Fruit fly (Drosophila melanogaster) whole organism, embryonic: ENCODE data around the gene mRpS2.

Experiments
- CG10565 ChIP-seq: fragments of 200-800 bp; sonication (Bioruptor generic); optimal IDR thresholded peaks from 3 replicates; lab custom pipeline; 2016; ENCODE audit warnings: missing biosample characterization, mild to moderate bottlenecking, missing genetic modification characterization
- CG1233 ChIP-seq: fragments of 200-800 bp; sonication (Bioruptor generic); optimal IDR thresholded peaks from 4 replicates; lab custom pipeline; 2018; ENCODE audit warnings: missing biosample characterization, mild to moderate bottlenecking, missing genetic modification characterization
- CG13894 ChIP-seq: fragments of 200-800 bp; sonication (Bioruptor generic); optimal IDR thresholded peaks from 3 replicates; lab custom pipeline; 2018; ENCODE audit warnings: missing biosample characterization, mild to moderate bottlenecking, missing genetic modification characterization, moderate library complexity
- CG14014 ChIP-seq: fragments of 200-800 bp; sonication (Bioruptor generic); IDR thresholded peaks from 2 replicates; pipeline ENCODE4 v1.3.6; 2022; ENCODE audit warnings: missing biosample characterization, missing genetic modification characterization
- CG14860 ChIP-seq: fragments of 200-800 bp; sonication (Bioruptor generic); IDR thresholded peaks from 3 replicates; pipeline ENCODE4 v1.3.6; 2022; ENCODE audit warnings: missing biosample characterization, missing genetic modification characterization; ENCODE audit not compliant: partially characterized antibody
- CG15601 ChIP-seq: fragments of 200-800 bp; sonication (Bioruptor generic); optimal IDR thresholded peaks from 3 replicates; lab custom pipeline; 2019; ENCODE audit warnings: missing biosample characterization, mild to moderate bottlenecking, missing genetic modification characterization, moderate library complexity
- CG15696 ChIP-seq: fragments of 200-800 bp; sonication (Bioruptor generic); optimal IDR thresholded peaks from 2 replicates; lab custom pipeline; 2019; ENCODE audit warnings: missing biosample characterization, mild to moderate bottlenecking, missing genetic modification characterization, moderate library complexity
- CG1647 ChIP-seq: fragments of 200-800 bp; sonication (Bioruptor generic); optimal IDR thresholded peaks from 3 replicates; lab custom pipeline; 2016; ENCODE audit warnings: missing biosample characterization, missing genetic modification characterization
- CG2678 ChIP-seq: fragments of 200-800 bp; sonication (Bioruptor generic); optimal IDR thresholded peaks from 3 replicates; lab custom pipeline; 2019; ENCODE audit warnings: missing biosample characterization, mild to moderate bottlenecking, missing genetic modification characterization, moderate library complexity
- CG30020 ChIP-seq: fragments of 200-800 bp; optimal IDR thresholded peaks from 2 replicates; lab custom pipeline; 2019; ENCODE audit warnings: missing biosample characterization, mild to moderate bottlenecking, missing genetic modification characterization, moderate library complexity
- CG33557 ChIP-seq: fragments of 200-800 bp; sonication (Bioruptor generic); optimal IDR thresholded peaks from 2 replicates; lab custom pipeline; 2019; ENCODE audit warnings: missing biosample characterization, mild to moderate bottlenecking, missing genetic modification characterization, moderate library complexity
- CG3847 ChIP-seq: fragments of 200-800 bp; sonication (Bioruptor generic); IDR thresholded peaks from 2 replicates; pipeline ENCODE4 v1.3.6; 2022; ENCODE audit warnings: missing biosample characterization, missing genetic modification characterization
- CG42726 ChIP-seq: fragments of 200-800 bp; sonication (Bioruptor generic); IDR thresholded peaks from 2 replicates; pipeline ENCODE4 v1.3.6; 2022; ENCODE audit warnings: missing biosample characterization, missing genetic modification characterization; ENCODE audit not compliant: partially characterized antibody
- CG43689 ChIP-seq: fragments of 200-800 bp; sonication (Bioruptor generic); IDR thresholded peaks from 2 replicates; pipeline ENCODE4 v1.3.6; 2022; ENCODE audit warnings: missing biosample characterization, missing genetic modification characterization
- CG6683 ChIP-seq: fragments of 200-800 bp; sonication (Bioruptor generic); optimal IDR thresholded peaks from 2 replicates; lab custom pipeline; 2017; ENCODE audit warnings: missing biosample characterization, mild to moderate bottlenecking, missing genetic modification characterization, missing genetic modification reagents
- CG7357 ChIP-seq: fragments of 200-800 bp; sonication (Bioruptor generic); IDR thresholded peaks from 3 replicates; pipeline ENCODE4 v1.3.6; 2022; ENCODE audit warnings: missing biosample characterization, missing genetic modification characterization
- CG8765 ChIP-seq: fragments of 200-800 bp; sonication (Bioruptor generic); IDR thresholded peaks from 2 replicates; pipeline ENCODE4 v1.3.6; 2022; ENCODE audit warnings: missing biosample characterization, missing genetic modification characterization
- Dip3 ChIP-seq: fragments of 200-800 bp; sonication (Bioruptor generic); optimal IDR thresholded peaks from 3 replicates; lab custom pipeline; 2016; ENCODE audit warnings: missing biosample characterization, missing genetic modification characterization
- Dll ChIP-seq: fragments of 200-800 bp; sonication (Bioruptor generic); IDR thresholded peaks from 4 replicates; pipeline ENCODE4 v1.3.6; 2022; ENCODE audit warnings: missing biosample characterization, missing genetic modification characterization; ENCODE audit not compliant: partially characterized antibody
- Dp ChIP-seq: fragments of 200-800 bp; sonication (Bioruptor generic); optimal IDR thresholded peaks from 2 replicates; lab custom pipeline; 2018; ENCODE audit warnings: missing biosample characterization, mild to moderate bottlenecking, missing genetic modification characterization, moderate library complexity
- Drgx ChIP-seq: fragments of 200-800 bp; sonication (Bioruptor generic); IDR thresholded peaks from 2 replicates; pipeline ENCODE4 v1.3.6; 2022; ENCODE audit warnings: missing biosample characterization, missing genetic modification characterization
- ERR ChIP-seq: fragments of 200-800 bp; sonication (Bioruptor generic); optimal IDR thresholded peaks from 2 replicates; lab custom pipeline; 2016; ENCODE audit warnings: missing biosample characterization, missing genetic modification characterization
- H15 ChIP-seq: fragments of 200-800 bp; sonication (Bioruptor generic); IDR thresholded peaks from 3 replicates; pipeline ENCODE4 v1.3.6; 2022; ENCODE audit warnings: missing biosample characterization, missing genetic modification characterization
- HLH4C ChIP-seq: fragments of 200-800 bp; sonication (Bioruptor generic); IDR thresholded peaks from 3 replicates; pipeline ENCODE4 v1.3.6; 2022; ENCODE audit warnings: missing biosample characterization, missing genetic modification characterization; ENCODE audit not compliant: partially characterized antibody
- HLHmδ ChIP-seq: fragments of 200-800 bp; sonication (Bioruptor generic); optimal IDR thresholded peaks from 2 replicates; lab custom pipeline; 2018; ENCODE audit warnings: missing biosample characterization, mild to moderate bottlenecking, missing genetic modification characterization, moderate library complexity
- Hr3 ChIP-seq: fragments of 200-800 bp; sonication (Bioruptor generic); optimal IDR thresholded peaks from 3 replicates; lab custom pipeline; 2016; ENCODE audit warnings: missing biosample characterization, missing genetic modification characterization
- Vsx1 ChIP-seq: fragments of 200-800 bp; sonication (Bioruptor generic); optimal IDR thresholded peaks from 2 replicates; lab custom pipeline; 2017; ENCODE audit warnings: missing biosample characterization, mild to moderate bottlenecking, missing genetic modification characterization, missing genetic modification reagents
- ac ChIP-seq: fragments of 200-800 bp; sonication (Bioruptor generic); optimal IDR thresholded peaks from 3 replicates; lab custom pipeline; 2017; ENCODE audit warnings: missing biosample characterization, mild to moderate bottlenecking, missing genetic modification characterization
- aop ChIP-seq: fragments of 200-800 bp; sonication (Bioruptor generic); IDR thresholded peaks from 2 replicates; pipeline ENCODE4 v1.3.6; 2022; ENCODE audit warnings: missing biosample characterization, missing genetic modification characterization
- ash1 ChIP-seq: fragments of 200-800 bp; sonication (Bioruptor generic); optimal IDR thresholded peaks from 2 replicates; lab custom pipeline; 2018; ENCODE audit warnings: missing biosample characterization, mild to moderate bottlenecking, missing genetic modification characterization
- cato ChIP-seq: fragments of 200-800 bp; sonication (Bioruptor generic); optimal IDR thresholded peaks from 2 replicates; lab custom pipeline; 2016; ENCODE audit warnings: missing biosample characterization, missing genetic modification characterization, borderline replicate concordance
- danr ChIP-seq: fragments of 200-800 bp; sonication (Bioruptor generic); IDR thresholded peaks from 2 replicates; pipeline ENCODE4 v1.3.6; 2022; ENCODE audit warnings: missing biosample characterization, missing genetic modification characterization
- esg ChIP-seq: fragments of 200-800 bp; sonication (Bioruptor generic); conservative IDR thresholded peaks from 2 replicates; pipeline ENCODE4 v1.3.6; 2022; ENCODE audit warnings: missing biosample characterization, missing genetic modification characterization
- gcm ChIP-seq: fragments of 200-800 bp; sonication (Bioruptor generic); optimal IDR thresholded peaks from 2 replicates; lab custom pipeline; 2019; ENCODE audit warnings: missing biosample characterization, mild to moderate bottlenecking, missing genetic modification characterization, moderate library complexity
- gem ChIP-seq: fragments of 200-800 bp; sonication (Bioruptor generic); optimal IDR thresholded peaks from 2 replicates; lab custom pipeline; 2019; ENCODE audit warnings: missing biosample characterization, mild to moderate bottlenecking, missing genetic modification characterization, moderate library complexity
- gro ChIP-seq: fragments of 200-800 bp; sonication (Bioruptor generic); optimal IDR thresholded peaks from 2 replicates; lab custom pipeline; 2016; ENCODE audit warnings: missing biosample characterization, missing genetic modification characterization
- ind ChIP-seq: fragments of 200-800 bp; sonication (Bioruptor generic); optimal IDR thresholded peaks from 3 replicates; lab custom pipeline; 2016; ENCODE audit warnings: missing biosample characterization, missing genetic modification characterization
- insv ChIP-seq, 2 experiments: fragments of 200-800 bp; sonication (Bioruptor generic); optimal IDR thresholded peaks; 3 replicates each; lab custom pipeline; 2016 to 2018; ENCODE audit warnings: missing biosample characterization in 2 of 2, missing genetic modification characterization in 2 of 2
- luna ChIP-seq: fragments of 200-800 bp; sonication (Bioruptor generic); optimal IDR thresholded peaks from 2 replicates; lab custom pipeline; 2016; ENCODE audit warnings: missing biosample characterization, missing genetic modification characterization
- nerfin-2 ChIP-seq: fragments of 200-800 bp; sonication (Bioruptor generic); IDR thresholded peaks from 2 replicates; pipeline ENCODE4 v1.3.6; 2022; ENCODE audit warnings: missing biosample characterization, missing genetic modification characterization; ENCODE audit not compliant: partially characterized antibody
- pb ChIP-seq: fragments of 200-800 bp; sonication (Bioruptor generic); optimal IDR thresholded peaks from 3 replicates; lab custom pipeline; 2016; ENCODE audit warnings: missing biosample characterization, missing genetic modification characterization
- rib ChIP-seq: fragments of 200-800 bp; sonication (Bioruptor generic); IDR thresholded peaks from 2 replicates; pipeline ENCODE4 v1.3.6; 2022; ENCODE audit warnings: missing biosample characterization, missing genetic modification characterization
- run ChIP-seq: fragments of 200-800 bp; sonication (Bioruptor generic); optimal IDR thresholded peaks from 3 replicates; lab custom pipeline; 2018; ENCODE audit warnings: missing biosample characterization, mild to moderate bottlenecking, missing genetic modification characterization
- sc ChIP-seq, 3 experiments: fragments of >200 bp in 2 of 3; fragments of 200-800 bp in 1 of 3; sonication (Bioruptor generic) in 1 of 3; optimal IDR thresholded peaks; 2 replicates in 2 of 3; 3 replicates in 1 of 3; lab custom pipeline; 2017; ENCODE audit warnings: mild to moderate bottlenecking in 1 of 3, missing biosample characterization in 1 of 3, missing genetic modification characterization in 1 of 3, missing genetic modification reagents in 1 of 3
- sisA ChIP-seq: fragments of 200-800 bp; sonication (Bioruptor generic); IDR thresholded peaks from 2 replicates; pipeline ENCODE4 v1.3.6; 2022; ENCODE audit warnings: missing biosample characterization, missing genetic modification characterization
- stc ChIP-seq: fragments of 200-800 bp; sonication (Bioruptor generic); IDR thresholded peaks from 2 replicates; pipeline ENCODE4 v1.3.6; 2022; ENCODE audit warnings: missing biosample characterization, missing genetic modification characterization
- stwl ChIP-seq: fragments of 200-800 bp; sonication (Bioruptor generic); optimal IDR thresholded peaks from 3 replicates; lab custom pipeline; 2018; ENCODE audit warnings: missing biosample characterization, mild to moderate bottlenecking, missing genetic modification characterization, moderate library complexity
- tx ChIP-seq: fragments of 200-800 bp; sonication (Bioruptor generic); optimal IDR thresholded peaks from 2 replicates; lab custom pipeline; 2016; ENCODE audit warnings: missing biosample characterization, missing genetic modification characterization
- vvl ChIP-seq: fragments of 200-800 bp; sonication (Bioruptor generic); IDR thresholded peaks from 2 replicates; pipeline ENCODE4 v1.3.6; 2022; ENCODE audit warnings: missing biosample characterization, missing genetic modification characterization

mRpS2 gene

DNA sequence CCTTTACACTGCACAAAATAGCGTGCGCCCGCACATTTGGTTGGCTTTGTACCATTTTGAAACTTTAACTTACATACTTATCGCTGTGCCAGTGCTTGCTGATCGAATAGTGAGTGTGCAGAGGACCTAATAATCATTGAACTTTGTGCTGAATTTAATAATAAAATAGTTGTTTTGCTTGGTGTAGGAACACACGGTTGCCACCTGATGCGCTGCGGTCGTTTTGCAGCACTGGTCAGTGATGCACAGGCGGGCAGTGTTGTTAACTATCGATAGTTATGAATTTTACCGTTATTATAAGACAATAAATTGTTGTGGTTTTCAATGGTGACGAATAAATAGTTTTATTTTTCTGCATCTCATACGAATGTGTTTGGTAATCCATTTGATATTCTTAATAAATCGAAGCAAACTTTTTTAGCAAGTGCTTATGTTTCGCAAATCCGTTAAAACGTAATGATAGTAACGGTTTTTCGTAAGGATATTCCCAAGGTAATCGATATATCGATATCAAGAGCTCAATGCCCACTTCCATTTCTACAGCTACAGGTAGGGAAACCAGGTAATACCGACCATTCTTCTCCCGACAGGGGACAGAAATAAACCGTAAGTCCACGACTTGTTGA is 12.3 kb downstream of the mRpS2 start, which contains the start of the genes tank and CG12194 (continued):
- TF ChIP-seq CG14014 (GFP tag; lab: Robert Waterston, UW) = peak; percentile 99
- peak; percentile 87 for TF ChIP-seq Dll (GFP tag; lab: Robert Waterston, UW)
- TF ChIP-seq HLHmδ (GFP tag; lab: Kevin White, UChicago) = no peak
- TF ChIP-seq run (tag; lab: Kevin White, UChicago) = peak; percentile 96
- TF ChIP-seq CG8765 (GFP tag; lab: Robert Waterston, UW) = peak; percentile 98
- peak; percentile 99 for TF ChIP-seq ind (GFP tag; lab: Kevin White, UChicago)
- TF ChIP-seq CG33557 (GFP tag; lab: Kevin White, UChicago) = peak; percentile 82
- peak; percentile 98 for TF ChIP-seq CG2678 (tag; lab: Kevin White, UChicago)
- TF ChIP-seq ac (GFP tag; lab: Kevin White, UChicago) = peak; percentile 95
- peak; percentile 99 for TF ChIP-seq pb (GFP tag; lab: Kevin White, UChicago)
- TF ChIP-seq Drgx (GFP tag; lab: Robert Waterston, UW) = peak; percentile 100
- peak; percentile 94 for TF ChIP-seq CG6683
- peak; percentile 73 for TF ChIP-seq HLH4C (GFP tag; lab: Robert Waterston, UW)
- peak; percentile 99 for TF ChIP-seq Hr3 (GFP tag; lab: Kevin White, UChicago)
- TF ChIP-seq CG13894 (tag; lab: Kevin White, UChicago) = peak; percentile 84
- peak; percentile 60; the same call in 1 of the 2 replicates for TF ChIP-seq nerfin-2 (GFP tag; lab: Robert Waterston, UW)
- TF ChIP-seq CG15601 (tag; lab: Kevin White, UChicago) = peak; percentile 94
- peak; percentile 74 for TF ChIP-seq CG14860
- TF ChIP-seq sc (optimal IDR thresholded peaks at IDR 0.05; lab: Kevin White, UChicago) = no peak
- peak; percentile 99 for TF ChIP-seq sc (GFP tag; optimal IDR thresholded peaks at IDR 0.05; lab: Kevin White, UChicago)
- peak; percentile 98 for TF ChIP-seq rib (GFP tag; lab: Robert Waterston, UW)
- TF ChIP-seq stwl (tag; lab: Kevin White, UChicago) = peak; percentile 84
- TF ChIP-seq cato (GFP tag; lab: Kevin White, UChicago) = peak; percentile 99
- TF ChIP-seq CG7357 (GFP tag; lab: Robert Waterston, UW) = peak; percentile 96
- TF ChIP-seq CG30020 (tag; lab: Kevin White, UChicago) = peak; percentile 68
- peak; percentile 95 for TF ChIP-seq aop (GFP tag; lab: Robert Waterston, UW)
- TF ChIP-seq sisA = peak; percentile 100
- TF ChIP-seq H15 = peak; percentile 99
- peak; percentile 97 for TF ChIP-seq Vsx1
- peak; percentile 99 for TF ChIP-seq stc (GFP tag; lab: Robert Waterston, UW)
- peak; percentile 42 for TF ChIP-seq Dp (GFP tag; lab: Kevin White, UChicago)
- TF ChIP-seq ERR (GFP tag; lab: Kevin White, UChicago) = peak; percentile 97
- TF ChIP-seq vvl (GFP tag; lab: Robert Waterston, UW) = peak; percentile 100
- TF ChIP-seq CG1233 (GFP tag; lab: Kevin White, UChicago) = peak; percentile 99
- peak; percentile 86 for TF ChIP-seq CG15696 (tag; lab: Kevin White, UChicago)
- peak; percentile 99 for TF ChIP-seq CG3847
- peak; percentile 98 for TF ChIP-seq gcm (GFP tag; lab: Kevin White, UChicago)
- TF ChIP-seq insv (GFP tag; optimal IDR thresholded peaks at IDR 0.05; lab: Kevin White, UChicago) = peak; percentile 52 to 63
- TF ChIP-seq luna = peak; percentile 97
- peak; percentile 98 for TF ChIP-seq CG10565 (GFP tag; lab: Kevin White, UChicago)
- TF ChIP-seq CG43689 (GFP tag; lab: Robert Waterston, UW) = peak; percentile 99
- TF ChIP-seq CG42726 (GFP tag; lab: Robert Waterston, UW) = peak; percentile 69
- TF ChIP-seq ash1 = peak; percentile 94
- peak; percentile 99 for TF ChIP-seq danr (GFP tag; lab: Robert Waterston, UW)
- peak; percentile 98 for TF ChIP-seq gro (GFP tag; lab: Kevin White, UChicago)
- TF ChIP-seq tx (GFP tag; lab: Kevin White, UChicago) = peak; percentile 99
- peak; percentile 98 for TF ChIP-seq Dip3
- peak; percentile 99 for TF ChIP-seq gem (tag; lab: Kevin White, UChicago)
- TF ChIP-seq esg = peak; percentile 99
- TF ChIP-seq CG1647 (GFP tag; lab: Kevin White, UChicago) = peak; percentile 99
